Comparison of ENCODE assay signal across 5 worm cellular contexts in the genomic region with DNA sequence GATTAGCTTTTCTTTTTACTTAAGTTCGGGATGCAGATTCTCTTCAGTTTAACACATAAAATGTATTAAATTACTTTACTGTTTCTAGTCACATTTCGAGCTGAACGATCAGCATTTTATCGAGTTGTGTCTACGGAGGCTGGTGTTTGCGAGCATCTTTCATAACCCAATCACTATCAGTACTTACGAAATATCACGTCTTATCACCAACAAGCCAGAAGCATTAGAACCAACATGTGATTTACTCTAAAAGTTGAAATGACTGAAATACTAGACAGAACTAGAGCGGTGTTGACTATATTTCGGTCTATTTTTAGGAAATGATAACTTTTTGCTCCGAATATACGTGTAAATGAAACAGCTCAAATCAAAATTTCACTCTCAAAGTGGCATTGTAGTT.
A peak's percentile ranks its signal among the peaks of the same experiment; 100 is the strongest.
TF ChIP-seq lines count a peak whose summit lies in the region.

No protein-coding gene starts in this region.

TF ChIP-seq in whole organism, L1 larva, 84 proteins besides CTCF, POLR2A, EP300 and RAD21:
- TF ChIP-seq unc-86 (tag; optimal IDR thresholded peaks at IDR 0.05; lab: Kevin White, UChicago) (no peak), nhr-90 (tag; optimal IDR thresholded peaks at IDR 0.05; lab: Kevin White, UChicago; ENCODE audit: poor library complexity) (peak; percentile 8), xbp-1 (tag; optimal IDR thresholded peaks at IDR 0.05; lab: Kevin White, UChicago) (no peak), lin-35 (GFP tag; optimal IDR thresholded peaks at IDR 0.05; lab: Kevin White, UChicago) (peak in 1 of 2 experiments; percentile 42), elt-2 (tag; optimal IDR thresholded peaks at IDR 0.05; lab: Kevin White, UChicago) (peak; percentile 89), hlh-17 (GFP tag; optimal IDR thresholded peaks at IDR 0.05; lab: Kevin White, UChicago; ENCODE audit: borderline replicate concordance) (no peak), nhr-71 (tag; optimal IDR thresholded peaks at IDR 0.05; lab: Kevin White, UChicago) (peak; percentile 19), nhr-20 (tag; optimal IDR thresholded peaks at IDR 0.05; lab: Kevin White, UChicago) (peak; percentile 49), pqm-1 (tag; optimal IDR thresholded peaks at IDR 0.05; lab: Kevin White, UChicago) (peak; percentile 32)
TF ChIP-seq in whole organism, L1 larva: peak in this region for 6.

TF ChIP-seq in whole organism, L2 larva, 48 proteins besides CTCF, POLR2A, EP300 and RAD21:
- TF ChIP-seq fos-1 (tag; optimal IDR thresholded peaks at IDR 0.05; lab: Kevin White, UChicago) = peak; percentile 51
- no peak for TF ChIP-seq nhr-6 (tag; optimal IDR thresholded peaks at IDR 0.05; lab: Kevin White, UChicago)
- no peak for TF ChIP-seq zag-1 (tag; optimal IDR thresholded peaks at IDR 0.05; lab: Kevin White, UChicago)
- TF ChIP-seq sma-9 (GFP tag; optimal IDR thresholded peaks at IDR 0.05; lab: Kevin White, UChicago) = peak; percentile 84
- no peak for TF ChIP-seq sma-9 (tag; optimal IDR thresholded peaks at IDR 0.05; lab: Kevin White, UChicago)
- peak; percentile 56 for TF ChIP-seq crh-2 (tag; optimal IDR thresholded peaks at IDR 0.05; lab: Kevin White, UChicago)
- TF ChIP-seq nhr-11 (tag; optimal IDR thresholded peaks at IDR 0.05; lab: Kevin White, UChicago) = no peak
- no peak for TF ChIP-seq ZK546.5 (tag; optimal IDR thresholded peaks at IDR 0.05; lab: Kevin White, UChicago)
- peak; percentile 27 for TF ChIP-seq sma-3 (GFP tag; optimal IDR thresholded peaks at IDR 0.05; lab: Kevin White, UChicago)
- no peak for TF ChIP-seq nhr-10 (tag; optimal IDR thresholded peaks at IDR 0.05; lab: Kevin White, UChicago)
- peak; percentile 14 for TF ChIP-seq skn-1 (tag; optimal IDR thresholded peaks at IDR 0.05; lab: Kevin White, UChicago)
- no peak for TF ChIP-seq Y55F3AM.14 (GFP tag; optimal IDR thresholded peaks at IDR 0.05; lab: Kevin White, UChicago)
- TF ChIP-seq snpc-4 (tag; optimal IDR thresholded peaks at IDR 0.05; lab: Kevin White, UChicago) = no peak
TF ChIP-seq in whole organism, L2 larva: peak in this region for 5.

TF ChIP-seq in whole organism, L3 larva, 47 proteins besides CTCF, POLR2A, EP300 and RAD21:
- TF ChIP-seq elt-2 (tag; optimal IDR thresholded peaks at IDR 0.05; lab: Kevin White, UChicago) (peak; percentile 91), pha-4 (tag; optimal IDR thresholded peaks at IDR 0.05; lab: Kevin White, UChicago) (peak; percentile 43), pqm-1 (tag; optimal IDR thresholded peaks at IDR 0.05; lab: Kevin White, UChicago) (peak; percentile 85), jun-1 (tag; optimal IDR thresholded peaks at IDR 0.05; lab: Kevin White, UChicago) (peak; percentile 47), lsy-12 (tag; optimal IDR thresholded peaks at IDR 0.05; lab: Kevin White, UChicago) (no peak)

TF ChIP-seq in whole organism, L4 larva, 104 proteins besides CTCF, POLR2A, EP300 and RAD21:
- TF ChIP-seq mes-2 (tag; optimal IDR thresholded peaks at IDR 0.05; lab: Kevin White, UChicago; ENCODE audit: poor library complexity, severe bottlenecking) (peak; percentile 7), dmd-6 (GFP tag; IDR thresholded peaks at IDR 0.05; lab: Robert Waterston, UW) (peak; percentile 81), hif-1 (tag; optimal IDR thresholded peaks at IDR 0.05; lab: Kevin White, UChicago) (peak in 1 of 2 experiments; percentile 12), zip-11 (GFP tag; IDR thresholded peaks at IDR 0.05; lab: Robert Waterston, UW) (no peak), madf-5 (GFP tag; IDR thresholded peaks at IDR 0.05; lab: Robert Waterston, UW) (no peak), mxl-3 (GFP tag; optimal IDR thresholded peaks at IDR 0.05; lab: Kevin White, UChicago) (no peak), dve-1 (tag; optimal IDR thresholded peaks at IDR 0.05; lab: Kevin White, UChicago; ENCODE audit: insufficient read depth) (peak; percentile 58), mdl-1 (tag; optimal IDR thresholded peaks at IDR 0.05; lab: Kevin White, UChicago) (peak in 1 of 2 experiments; percentile 20), nhr-28 (tag; optimal IDR thresholded peaks at IDR 0.05; lab: Kevin White, UChicago) (peak; percentile 75), pqm-1 (tag; optimal IDR thresholded peaks at IDR 0.05; lab: Kevin White, UChicago) (peak; percentile 91), nhr-48 (tag; optimal IDR thresholded peaks at IDR 0.05; lab: Kevin White, UChicago) (peak; percentile 18), ceh-32 (tag; optimal IDR thresholded peaks at IDR 0.05; lab: Kevin White, UChicago; ENCODE audit: poor library complexity) (no peak), zip-2 (tag; optimal IDR thresholded peaks at IDR 0.05; lab: Kevin White, UChicago) (no peak), tra-1 (GFP tag; IDR thresholded peaks at IDR 0.05; lab: Robert Waterston, UW) (no peak), hlh-30 (tag; optimal IDR thresholded peaks at IDR 0.05; lab: Kevin White, UChicago; ENCODE audit: insufficient read depth) (peak; percentile 45), php-3 (GFP tag; IDR thresholded peaks at IDR 0.05; lab: Robert Waterston, UW) (0 out of 2 replicates have a peak, but pooled peaks have one; percentile 51), daf-16 (GFP tag; optimal IDR thresholded peaks at IDR 0.05; lab: Kevin White, UChicago) (no peak), daf-16 (tag; optimal IDR thresholded peaks at IDR 0.05; lab: Kevin White, UChicago) (peak; percentile 77), hlh-11 (tag; optimal IDR thresholded peaks at IDR 0.05; lab: Kevin White, UChicago) (peak; percentile 60), nhr-77 (tag; optimal IDR thresholded peaks at IDR 0.05; lab: Kevin White, UChicago) (peak; percentile 34)

TF ChIP-seq in whole organism, young adult, 124 proteins besides CTCF, POLR2A, EP300 and RAD21:
- TF ChIP-seq cebp-1 (GFP tag; IDR thresholded peaks at IDR 0.05; lab: Robert Waterston, UW) (peak; percentile 88), cebp-1 (tag; optimal IDR thresholded peaks at IDR 0.05; lab: Kevin White, UChicago) (peak; percentile 87), nhr-80 (tag; optimal IDR thresholded peaks at IDR 0.05; lab: Kevin White, UChicago) (peak; percentile 47), sptf-2 (GFP tag; optimal IDR thresholded peaks at IDR 0.05; lab: Kevin White, UChicago) (no peak), mcd-1 (GFP tag; IDR thresholded peaks at IDR 0.05; lab: Robert Waterston, UW) (no peak), tbp1 (GFP tag; optimal IDR thresholded peaks at IDR 0.05; lab: Kevin White, UChicago) (no peak), hlh-12 (tag; optimal IDR thresholded peaks at IDR 0.05; lab: Kevin White, UChicago) (no peak)
TF ChIP-seq in whole organism, young adult: peak in this region for 2.
